Fruit fly (Drosophila melanogaster) whole organism, wandering third instar larva: ENCODE data around the gene Gagr.

Experiments
- Abd-B ChIP-seq: fragments of >200 bp; optimal IDR thresholded peaks from 2 replicates; lab custom pipeline; 2017; ENCODE audit warnings: missing biosample characterization, missing genetic modification characterization
- CG32264 ChIP-seq: fragments of 200-800 bp; sonication (Bioruptor generic); optimal IDR thresholded peaks from 2 replicates; lab custom pipeline; 2016; ENCODE audit warnings: missing biosample characterization, missing genetic modification characterization
- CG9705 ChIP-seq: fragments of 200-800 bp; sonication (Bioruptor generic); optimal IDR thresholded peaks from 2 replicates; lab custom pipeline; 2018; ENCODE audit warnings: missing biosample characterization, mild to moderate bottlenecking, missing genetic modification characterization
- CrebA ChIP-seq: fragments of 200-800 bp; sonication (Bioruptor generic); optimal IDR thresholded peaks from 2 replicates; lab custom pipeline; 2016; ENCODE audit warnings: missing biosample characterization, mild to moderate bottlenecking, missing genetic modification characterization, borderline replicate concordance
- Dfd ChIP-seq: fragments of >200 bp; optimal IDR thresholded peaks from 2 replicates; lab custom pipeline; 2017; ENCODE audit warnings: missing biosample characterization, missing genetic modification characterization
- Dif ChIP-seq: fragments of 200-275, 200-300 bp; sonication (Bioruptor generic); optimal IDR thresholded peaks from 2 replicates; lab custom pipeline; 2018; ENCODE audit warnings: missing biosample characterization, missing genetic modification characterization; ENCODE audit not compliant: partially characterized antibody
- GATAd ChIP-seq: sonication (Bioruptor generic); optimal IDR thresholded peaks from 2 replicates; lab custom pipeline; 2016; ENCODE audit warnings: missing biosample characterization, missing genetic modification characterization
- HLH106 ChIP-seq: fragments of 200-800 bp; optimal IDR thresholded peaks from 3 replicates; lab custom pipeline; 2019; ENCODE audit warnings: missing biosample characterization, mild to moderate bottlenecking, missing genetic modification characterization, moderate library complexity
- Hnf4 ChIP-seq: fragments of 200-800 bp; sonication (Bioruptor generic); optimal IDR thresholded peaks from 2 replicates; lab custom pipeline; 2016; ENCODE audit warnings: missing biosample characterization, mild to moderate bottlenecking, missing genetic modification characterization
- Hr78 ChIP-seq: fragments of >200 bp; optimal IDR thresholded peaks from 2 replicates; lab custom pipeline; 2017; ENCODE audit warnings: missing biosample characterization, missing genetic modification characterization
- Hr83 ChIP-seq: fragments of 200-300 bp; sonication (Bioruptor generic); optimal IDR thresholded peaks from 2 replicates; lab custom pipeline; 2016; ENCODE audit warnings: missing biosample characterization, mild to moderate bottlenecking, missing genetic modification characterization, moderate library complexity; ENCODE audit not compliant: poor library complexity, severe bottlenecking
- Jra ChIP-seq: sonication (Bioruptor generic); optimal IDR thresholded peaks from 2 replicates; lab custom pipeline; 2016; ENCODE audit warnings: missing biosample characterization, missing genetic modification characterization
- Mio ChIP-seq: sonication (Bioruptor generic); optimal IDR thresholded peaks from 2 replicates; lab custom pipeline; 2016; ENCODE audit warnings: missing biosample characterization, missing genetic modification characterization
- Myc ChIP-seq: fragments of >200 bp; optimal IDR thresholded peaks from 2 replicates; lab custom pipeline; 2017
- N ChIP-seq: fragments of >200 bp; optimal IDR thresholded peaks from 2 replicates; lab custom pipeline; 2018; ENCODE audit warnings: missing biosample characterization, missing external identifiers, missing genetic modification characterization
- OdsH ChIP-seq: fragments of 200-800 bp; sonication (Bioruptor generic); optimal IDR thresholded peaks from 2 replicates; lab custom pipeline; 2016; ENCODE audit warnings: missing biosample characterization, mild to moderate bottlenecking, missing genetic modification characterization
- Rel ChIP-seq, 2 experiments: fragments of 200-800 bp; sonication (Bioruptor generic) in 1 of 2; optimal IDR thresholded peaks; 2 replicates in 1 of 2; 3 replicates in 1 of 2; lab custom pipeline; 2016 to 2019; ENCODE audit warnings: mild to moderate bottlenecking in 2 of 2, missing biosample characterization in 2 of 2, missing genetic modification characterization in 2 of 2, moderate library complexity in 1 of 2
- Sp1 ChIP-seq: fragments of 200-800 bp; sonication (Bioruptor generic); optimal IDR thresholded peaks from 3 replicates; lab custom pipeline; 2019; ENCODE audit warnings: missing biosample characterization, mild to moderate bottlenecking, missing genetic modification characterization, moderate library complexity
- Vsx2 ChIP-seq: fragments of 200-300, 225-300 bp; sonication (Bioruptor generic); optimal IDR thresholded peaks from 2 replicates; lab custom pipeline; 2018; ENCODE audit warnings: missing biosample characterization, missing genetic modification characterization; ENCODE audit not compliant: partially characterized antibody
- br ChIP-seq: fragments of 200-800 bp; sonication (Bioruptor generic); optimal IDR thresholded peaks from 2 replicates; lab custom pipeline; 2016; ENCODE audit warnings: missing biosample characterization, missing genetic modification characterization
- brk ChIP-seq: fragments of 200-800 bp; sonication (Bioruptor generic); optimal IDR thresholded peaks from 2 replicates; lab custom pipeline; 2016; ENCODE audit warnings: missing biosample characterization, mild to moderate bottlenecking, missing genetic modification characterization
- dl ChIP-seq, 2 experiments: fragments of 175-275, 200-275 bp in 1 of 2; fragments of 200-275 bp in 1 of 2; sonication (Bioruptor generic); optimal IDR thresholded peaks; lab custom pipeline; 2018; ENCODE audit warnings: mild to moderate bottlenecking in 2 of 2, missing biosample characterization in 2 of 2, missing genetic modification characterization in 2 of 2, moderate library complexity in 2 of 2; ENCODE audit not compliant: partially characterized antibody in 2 of 2, insufficient read depth in 1 of 2
- dmrt93B ChIP-seq: fragments of 200-800 bp; sonication (Bioruptor generic); optimal IDR thresholded peaks from 2 replicates; lab custom pipeline; 2018; ENCODE audit warnings: missing biosample characterization, mild to moderate bottlenecking, missing genetic modification characterization
- dsf ChIP-seq: sonication (Bioruptor generic); optimal IDR thresholded peaks from 2 replicates; lab custom pipeline; 2016; ENCODE audit warnings: missing biosample characterization, missing genetic modification characterization, borderline replicate concordance
- ey ChIP-seq: fragments of 200-800 bp; sonication (Bioruptor generic); optimal IDR thresholded peaks from 2 replicates; lab custom pipeline; 2016; ENCODE audit warnings: missing biosample characterization, missing genetic modification characterization
- foxo ChIP-seq, 2 experiments: fragments of 200-800 bp; sonication (Bioruptor generic); optimal IDR thresholded peaks; 2 replicates in 1 of 2; 3 replicates in 1 of 2; lab custom pipeline; 2016 to 2017; ENCODE audit warnings: missing biosample characterization in 2 of 2, missing genetic modification characterization in 2 of 2
- fru ChIP-seq: fragments of 200-800 bp; sonication (Bioruptor generic); optimal IDR thresholded peaks from 3 replicates; lab custom pipeline; 2016; ENCODE audit warnings: missing biosample characterization, mild to moderate bottlenecking, missing genetic modification characterization
- h ChIP-seq: fragments of 200-800 bp; sonication (Bioruptor generic); optimal IDR thresholded peaks from 3 replicates; lab custom pipeline; 2016; ENCODE audit warnings: missing biosample characterization, mild to moderate bottlenecking, missing genetic modification characterization
- jim ChIP-seq: fragments of 175-275, 200-325 bp; sonication (Bioruptor generic); optimal IDR thresholded peaks from 2 replicates; lab custom pipeline; 2016; ENCODE audit warnings: missing biosample characterization, mild to moderate bottlenecking, missing genetic modification characterization
- lola ChIP-seq: fragments of >200 bp; optimal IDR thresholded peaks from 2 replicates; lab custom pipeline; 2017; ENCODE audit warnings: missing biosample characterization, missing genetic modification characterization
- pan ChIP-seq: fragments of >200 bp; optimal IDR thresholded peaks from 2 replicates; lab custom pipeline; 2017
- psq ChIP-seq: fragments of 200-800 bp; sonication (Bioruptor generic); optimal IDR thresholded peaks from 3 replicates; lab custom pipeline; 2017; ENCODE audit warnings: missing biosample characterization, mild to moderate bottlenecking, missing genetic modification characterization, moderate library complexity
- rgr ChIP-seq: fragments of 200-800 bp; sonication (Bioruptor generic); optimal IDR thresholded peaks from 3 replicates; lab custom pipeline; 2016; ENCODE audit warnings: missing biosample characterization, mild to moderate bottlenecking, missing genetic modification characterization
- sage ChIP-seq: fragments of 200-800 bp; sonication (Bioruptor generic); optimal IDR thresholded peaks from 2 replicates; lab custom pipeline; 2016; ENCODE audit warnings: missing biosample characterization, mild to moderate bottlenecking, missing genetic modification characterization
- sv ChIP-seq: fragments of 200-800 bp; sonication (Bioruptor generic); optimal IDR thresholded peaks from 3 replicates; lab custom pipeline; 2016; ENCODE audit warnings: missing biosample characterization, missing genetic modification characterization
- tai ChIP-seq: sonication (Bioruptor generic); optimal IDR thresholded peaks from 2 replicates; lab custom pipeline; 2016; ENCODE audit warnings: missing biosample characterization, missing genetic modification characterization
- usp ChIP-seq: fragments of >200 bp; optimal IDR thresholded peaks from 2 replicates; lab custom pipeline; 2017; ENCODE audit warnings: missing biosample characterization, missing genetic modification characterization
- woc ChIP-seq: sonication (Bioruptor generic); optimal IDR thresholded peaks from 2 replicates; lab custom pipeline; 2016; ENCODE audit warnings: missing biosample characterization, mild to moderate bottlenecking, missing genetic modification characterization

Gene Gagr

dm6 chr3L:16411566-16411965 lies 17.2 kb downstream of the Gagr start, which contains the start of gene fax:
Gene fax (minus strand): TSS chr3L:16411828.
- TF ChIP-seq Jra = no peak
- peak; percentile 31 for TF ChIP-seq psq (GFP tag; lab: Kevin White, UChicago)
- TF ChIP-seq dl (GFP tag; optimal IDR thresholded peaks at IDR 0.05; lab: Kevin White, UChicago; ENCODE audit: insufficient read depth in 1 of 2, partially characterized antibody in 2 of 2) = peak; percentile 7 to 25
- TF ChIP-seq GATAd (GFP tag; lab: Kevin White, UChicago) = no peak
- no peak for TF ChIP-seq dsf (GFP tag; lab: Kevin White, UChicago)
- no peak for TF ChIP-seq Myc (lab: Kevin White, UChicago)
- TF ChIP-seq pan = no peak
- TF ChIP-seq Sp1 (GFP tag; lab: Kevin White, UChicago) = peak; percentile 73
- TF ChIP-seq br = peak; percentile 54
- TF ChIP-seq Dif = peak; percentile 81
- peak; percentile 93 for TF ChIP-seq rgr (GFP tag; lab: Kevin White, UChicago)
- TF ChIP-seq usp = no peak
- TF ChIP-seq Dfd (GFP tag; lab: Kevin White, UChicago) = no peak
- peak; percentile 84 for TF ChIP-seq Vsx2 (GFP tag; lab: Kevin White, UChicago)
- no peak for TF ChIP-seq HLH106 (tag; lab: Kevin White, UChicago)
- TF ChIP-seq jim (GFP tag; lab: Kevin White, UChicago) = no peak
- peak; percentile 37 for TF ChIP-seq sage
- TF ChIP-seq woc = no peak
- peak; percentile 31 for TF ChIP-seq h (GFP tag; lab: Kevin White, UChicago)
- TF ChIP-seq N (GFP tag; lab: Kevin White, UChicago) = no peak
- TF ChIP-seq dmrt93B (GFP tag; lab: Kevin White, UChicago) = no peak
- peak; percentile 79 for TF ChIP-seq Hr83 (GFP tag; lab: Kevin White, UChicago)
- TF ChIP-seq Hnf4 (GFP tag; lab: Kevin White, UChicago) = no peak
- no peak for TF ChIP-seq CG32264 (GFP tag; lab: Kevin White, UChicago)
- TF ChIP-seq fru (GFP tag; lab: Kevin White, UChicago) = peak; percentile 4
- TF ChIP-seq lola = no peak
- no peak for TF ChIP-seq Mio (GFP tag; lab: Kevin White, UChicago)
- TF ChIP-seq foxo (GFP tag; optimal IDR thresholded peaks at IDR 0.05; lab: Kevin White, UChicago) = peak in 1 of 2 experiments; percentile 19
- peak; percentile 7 for TF ChIP-seq ey (GFP tag; lab: Kevin White, UChicago)
- TF ChIP-seq Rel (GFP tag; optimal IDR thresholded peaks at IDR 0.05; lab: Kevin White, UChicago) = peak; percentile 22
- peak; percentile 54 for TF ChIP-seq Rel (tag; optimal IDR thresholded peaks at IDR 0.05; lab: Kevin White, UChicago)
- TF ChIP-seq brk = no peak
- TF ChIP-seq Abd-B (GFP tag; lab: Kevin White, UChicago) = no peak
- no peak for TF ChIP-seq sv (GFP tag; lab: Kevin White, UChicago)
- TF ChIP-seq OdsH (GFP tag; lab: Kevin White, UChicago) = peak; percentile 44
- TF ChIP-seq tai = no peak
- TF ChIP-seq Hr78 (GFP tag; lab: Kevin White, UChicago) = no peak
- TF ChIP-seq CG9705 (GFP tag; lab: Kevin White, UChicago) = peak; percentile 39
- TF ChIP-seq, all 38 proteins: peak for 16

- TF ChIP-seq sv (GFP tag; lab: Kevin White, UChicago) (peak; percentile 35), h (GFP tag; lab: Kevin White, UChicago) (peak; percentile 42), woc (peak; percentile 21), Dif (no peak), Rel (GFP tag; optimal IDR thresholded peaks at IDR 0.05; lab: Kevin White, UChicago) (no peak), Rel (tag; optimal IDR thresholded peaks at IDR 0.05; lab: Kevin White, UChicago) (peak; percentile 10), jim (GFP tag; lab: Kevin White, UChicago) (peak; percentile 12), Hr83 (GFP tag; lab: Kevin White, UChicago) (peak; percentile 5), CrebA (GFP tag; lab: Kevin White, UChicago) (no peak), ey (GFP tag; lab: Kevin White, UChicago) (peak; percentile 21), N (GFP tag; lab: Kevin White, UChicago) (no peak), Myc (lab: Kevin White, UChicago) (peak; percentile 65), GATAd (GFP tag; lab: Kevin White, UChicago) (peak; percentile 10), fru (GFP tag; lab: Kevin White, UChicago) (peak; percentile 51), psq (GFP tag; lab: Kevin White, UChicago) (peak; percentile 17), Hnf4 (GFP tag; lab: Kevin White, UChicago) (no peak), Sp1 (GFP tag; lab: Kevin White, UChicago) (no peak), rgr (GFP tag; lab: Kevin White, UChicago) (peak; percentile 40)
Measured at dm6 chr3L:16412394-16412950, 18.1 kb downstream of the Gagr start, which contains the start of gene Serinc. Gene Serinc (plus strand): TSS chr3L:16412722.
